Fruit fly (Drosophila melanogaster): Measurements from ENCODE around the gene Als2.

DNA sequence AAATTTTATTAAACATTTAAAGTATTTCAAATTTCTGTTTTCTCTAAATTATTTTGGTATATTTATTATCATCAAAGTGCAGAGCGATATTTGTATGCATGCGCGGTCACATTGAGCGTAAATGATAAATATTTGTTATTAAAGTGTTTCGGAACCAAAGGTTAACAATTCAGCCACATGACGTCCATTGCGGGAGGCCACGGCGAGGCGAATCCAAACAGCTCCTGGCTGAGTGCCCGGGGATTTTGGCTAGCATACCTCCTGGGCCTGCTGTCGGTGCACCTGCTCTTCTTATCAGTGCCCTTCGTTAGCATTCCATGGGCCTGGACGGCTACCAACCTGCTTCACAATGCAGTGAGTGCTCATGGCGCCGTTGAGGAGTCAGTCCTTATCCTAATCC, 44.3 kb downstream of the Als2 start, which contains the start of gene ORMDL:
- TF ChIP-seq CTCF (optimal IDR thresholded peaks at IDR 0.05) (no peak), CG8478 (optimal IDR thresholded peaks at IDR 0.05) (no peak)
